Worm (Caenorhabditis elegans) whole organism, midembryonic: Measurements from ENCODE around the gene T23F11.11.

ENCODE experiments used
- ref-1 ChIP-seq: fragments of 200-800 bp; sonication (Bioruptor generic); conservative IDR thresholded peaks from 2 replicates; pipeline ENCODE4 v1.3.6; 2022; ENCODE audit warnings: missing genetic modification reagents, missing genetic modification characterization, missing compliant biosample characterization
- ztf-23 ChIP-seq: fragments of 200-800 bp; sonication (Bioruptor generic); IDR thresholded peaks from 2 replicates; pipeline ENCODE4 v1.3.6; 2022; ENCODE audit warnings: missing genetic modification reagents, missing genetic modification characterization, missing compliant biosample characterization
- ztf-29 ChIP-seq: fragments of 200-800 bp; sonication (Bioruptor generic); IDR thresholded peaks from 2 replicates; pipeline ENCODE4 v1.3.6; 2022; ENCODE audit warnings: missing genetic modification reagents, missing genetic modification characterization, missing compliant biosample characterization

- no peak for TF ChIP-seq ref-1 (GFP tag; lab: Robert Waterston, UW)
- no peak for TF ChIP-seq ztf-23
- no peak for TF ChIP-seq ztf-29 (GFP tag; lab: Robert Waterston, UW)
These were observed 24.1 kb downstream of the T23F11.11 start for ce11 chrIII:4647341-4647740.
